Worm (Caenorhabditis elegans): ENCODE data around the gene W06F12.3.
A peak's percentile ranks its signal among the peaks of the same experiment; 100 is the strongest.

The W06F12.3 gene

DNA sequence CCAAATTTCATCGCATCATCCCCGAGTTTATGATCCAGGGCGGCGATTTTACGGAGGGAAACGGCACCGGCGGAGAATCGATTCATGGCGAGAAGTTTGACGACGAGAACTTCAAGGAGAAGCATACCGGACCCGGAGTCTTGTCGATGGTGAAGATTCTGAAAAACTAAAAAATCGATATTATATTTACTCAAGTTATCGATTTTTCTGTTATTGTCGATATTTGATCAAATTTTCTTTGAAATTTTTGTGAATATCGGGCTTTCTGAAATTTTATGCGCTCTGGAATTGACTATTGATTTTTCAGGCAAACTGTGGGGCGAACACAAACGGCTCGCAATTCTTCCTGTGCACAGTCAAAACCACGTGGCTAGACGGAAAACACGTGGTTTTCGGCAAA, 41.6 kb upstream of the W06F12.3 start:
- TF ChIP-seq pax-1 (tag; optimal IDR thresholded peaks at IDR 0.05) (no peak), ceh-48 (tag; optimal IDR thresholded peaks at IDR 0.05) (peak; percentile 9)

DNA sequence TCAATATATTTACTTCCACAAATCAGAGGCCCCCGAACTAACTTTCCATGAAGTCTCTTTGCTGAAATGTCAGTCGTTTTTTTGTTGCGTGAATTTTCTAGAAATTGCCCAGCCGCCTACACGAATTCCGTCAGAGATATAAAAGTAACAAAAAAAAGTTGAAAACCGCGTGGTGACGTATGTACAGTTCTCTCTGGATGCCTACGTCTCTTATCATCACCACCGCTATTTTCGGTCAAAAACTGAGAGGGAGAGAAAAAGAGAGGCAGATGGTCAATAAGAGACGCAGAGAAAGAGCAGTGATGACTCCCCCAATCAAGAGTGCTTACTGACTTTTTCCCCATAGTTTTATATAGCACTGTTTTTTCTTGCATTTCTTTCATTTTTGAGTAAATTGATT, 40.8 kb upstream of the W06F12.3 start:
- no peak for TF ChIP-seq ceh-2 (tag; optimal IDR thresholded peaks at IDR 0.05)
- TF ChIP-seq ceh-19 (GFP tag; optimal IDR thresholded peaks at IDR 0.05), result no peak
- TF ChIP-seq ceh-48 (tag; optimal IDR thresholded peaks at IDR 0.05), result no peak
- TF ChIP-seq C38D4.7 (GFP tag; optimal IDR thresholded peaks at IDR 0.05), result no peak
- TF ChIP-seq tbx-7 (tag; optimal IDR thresholded peaks at IDR 0.05), result no peak
- no peak for TF ChIP-seq unc-86 (tag; optimal IDR thresholded peaks at IDR 0.05)
- TF ChIP-seq odd-2 (tag; optimal IDR thresholded peaks at IDR 0.05), result no peak
- no peak for TF ChIP-seq nhr-11 (tag; optimal IDR thresholded peaks at IDR 0.05)
- no peak for TF ChIP-seq fax-1 (tag; optimal IDR thresholded peaks at IDR 0.05)
- TF ChIP-seq ceh-14 (tag; optimal IDR thresholded peaks at IDR 0.05), result no peak
- peak; percentile 54 for TF ChIP-seq elt-2 (tag; optimal IDR thresholded peaks at IDR 0.05)
- TF ChIP-seq unc-55 (GFP tag; optimal IDR thresholded peaks at IDR 0.05), result no peak
- TF ChIP-seq nfya-1 (tag; optimal IDR thresholded peaks at IDR 0.05), result peak; percentile 27
- no peak for TF ChIP-seq sdc-2 (tag; optimal IDR thresholded peaks at IDR 0.05)
- no peak for TF ChIP-seq sox-2 (GFP tag; IDR thresholded peaks at IDR 0.05)
- TF ChIP-seq ceh-18 (tag; optimal IDR thresholded peaks at IDR 0.05), result no peak
- TF ChIP-seq pha-4 (tag; optimal IDR thresholded peaks at IDR 0.05), result no peak
- no peak for TF ChIP-seq rnt-1 (tag; optimal IDR thresholded peaks at IDR 0.05)
- TF ChIP-seq unc-42 (tag; optimal IDR thresholded peaks at IDR 0.05), result no peak
- no peak for TF ChIP-seq fkh-10 (GFP tag; optimal IDR thresholded peaks at IDR 0.05)
- TF ChIP-seq pax-1 (tag; optimal IDR thresholded peaks at IDR 0.05), result no peak
- TF ChIP-seq unc-3 (GFP tag; conservative IDR thresholded peaks at IDR 0.05), result no peak
- no peak for TF ChIP-seq unc-3 (tag; optimal IDR thresholded peaks at IDR 0.05)
- no peak for TF ChIP-seq ceh-45 (GFP tag; IDR thresholded peaks at IDR 0.05)
- TF ChIP-seq mec-3 (tag; optimal IDR thresholded peaks at IDR 0.05; ENCODE audit: borderline replicate concordance), result no peak
- TF ChIP-seq dve-1 (tag; optimal IDR thresholded peaks at IDR 0.05), result peak; percentile 4
- TF ChIP-seq pag-3 (tag; optimal IDR thresholded peaks at IDR 0.05; ENCODE audit: borderline replicate concordance), result no peak

DNA sequence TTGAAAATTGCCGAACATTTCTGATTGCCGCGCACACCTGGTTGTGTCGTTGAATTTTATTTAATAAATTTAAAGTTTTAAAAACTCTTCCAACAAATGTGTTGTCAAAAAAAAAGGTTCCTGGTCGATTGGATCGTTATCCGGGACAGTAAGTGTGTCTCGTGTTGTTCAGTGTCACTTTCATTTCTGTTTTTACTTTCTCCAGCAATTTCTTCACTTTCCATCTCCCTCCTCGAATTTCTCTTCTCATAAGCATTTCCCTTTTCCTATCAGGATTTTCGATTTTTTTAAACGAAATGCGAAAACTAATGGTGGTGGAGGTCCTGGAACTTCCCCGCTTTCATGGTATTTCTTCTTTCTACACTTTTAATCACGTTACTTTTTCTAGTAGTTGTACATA, 39.2 kb upstream of the W06F12.3 start:
- no peak for TF ChIP-seq ref-2 (tag; optimal IDR thresholded peaks at IDR 0.05)
- no peak for TF ChIP-seq ceh-45 (GFP tag; IDR thresholded peaks at IDR 0.05)
- no peak for TF ChIP-seq ceh-31 (tag; optimal IDR thresholded peaks at IDR 0.05)

DNA sequence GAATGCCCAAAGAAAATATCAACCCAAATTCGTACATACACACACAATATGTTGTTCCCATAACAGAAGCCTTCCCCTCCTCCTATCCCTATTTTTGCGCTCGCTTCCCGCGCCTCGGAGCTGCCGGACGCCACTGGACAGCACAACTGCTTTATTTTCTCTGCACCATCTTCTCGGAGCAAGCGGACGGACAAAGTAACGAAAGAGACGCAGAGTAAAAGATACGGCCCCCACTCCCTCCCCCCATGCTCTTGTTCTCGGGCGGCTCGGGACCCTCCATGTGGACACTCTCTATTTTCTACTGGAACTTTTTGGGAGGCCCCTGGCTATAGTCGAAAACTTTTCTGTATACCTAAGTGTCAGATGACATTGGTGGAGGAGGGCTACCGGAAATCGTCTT, 37.0 kb upstream of the W06F12.3 start:
- TF ChIP-seq lin-11 (tag; optimal IDR thresholded peaks at IDR 0.05), result no peak
- no peak for TF ChIP-seq ceh-45 (GFP tag; IDR thresholded peaks at IDR 0.05)
- peak; percentile 31 for TF ChIP-seq nfya-1 (tag; optimal IDR thresholded peaks at IDR 0.05)
- peak; percentile 25 for TF ChIP-seq ceh-19 (GFP tag; optimal IDR thresholded peaks at IDR 0.05)
- peak; percentile 10 for TF ChIP-seq ceh-31 (tag; optimal IDR thresholded peaks at IDR 0.05)
- TF ChIP-seq tbx-2 (tag; optimal IDR thresholded peaks at IDR 0.05), result peak; percentile 7
- peak; percentile 3 for TF ChIP-seq unc-42 (tag; optimal IDR thresholded peaks at IDR 0.05)
- TF ChIP-seq C08G9.2 (tag; optimal IDR thresholded peaks at IDR 0.05), result peak; percentile 7
- TF ChIP-seq ztf-16 (tag; optimal IDR thresholded peaks at IDR 0.05), result no peak
- no peak for TF ChIP-seq lim-6 (tag; optimal IDR thresholded peaks at IDR 0.05)
- TF ChIP-seq ceh-2 (tag; optimal IDR thresholded peaks at IDR 0.05), result peak; percentile 25
- no peak for TF ChIP-seq fax-1 (tag; optimal IDR thresholded peaks at IDR 0.05)

ce11 chrIII:13701691-13702090, 33.1 kb upstream of the W06F12.3 start, which contains the start of gene lit-1:
Gene lit-1, plus strand, starts transcription at chrIII:13701991.
- TF ChIP-seq zip-5 (tag; optimal IDR thresholded peaks at IDR 0.05), result no peak
- TF ChIP-seq hlh-6 (tag; optimal IDR thresholded peaks at IDR 0.05), result no peak
- no peak for TF ChIP-seq gmeb-2 (tag; optimal IDR thresholded peaks at IDR 0.05)
- no peak for TF ChIP-seq pat-9 (tag; optimal IDR thresholded peaks at IDR 0.05)
- TF ChIP-seq hlh-8 (tag; optimal IDR thresholded peaks at IDR 0.05), result no peak
- TF ChIP-seq fkh-6 (tag; optimal IDR thresholded peaks at IDR 0.05), result no peak
- no peak for TF ChIP-seq ceh-22 (tag; optimal IDR thresholded peaks at IDR 0.05)
- no peak for TF ChIP-seq ceh-24 (tag; optimal IDR thresholded peaks at IDR 0.05)
- TF ChIP-seq ets-4 (tag; optimal IDR thresholded peaks at IDR 0.05), result no peak
- TF ChIP-seq sox-4 (tag; optimal IDR thresholded peaks at IDR 0.05), result no peak

Measured in whole organism, late embryonic.